Fruit fly (Drosophila melanogaster) whole organism, larva: Measurements from ENCODE around the gene CG12091.

Experiments used
- noc ChIP-seq: fragments of 200-800 bp; sonication (Bioruptor generic); optimal IDR thresholded peaks from 3 replicates; lab custom pipeline; 2019; ENCODE audit warnings: missing biosample characterization, mild to moderate bottlenecking, missing genetic modification characterization, moderate library complexity

CG12091 gene

dm6 chr3L:1536487-1537337, at the start of gene CG12091, which contains the start of gene pns:
TSS of gene CG12091 (minus strand) at chr3L:1536835.
TSS of gene pns (plus strand) at chr3L:1537137.
- TF ChIP-seq noc (tag; lab: Kevin White, UChicago), result peak; percentile 74

dm6 chr3L:1584781-1585180, 48.1 kb upstream of the CG12091 start:
- TF ChIP-seq noc (tag; lab: Kevin White, UChicago), result no peak

- TF ChIP-seq noc (tag; lab: Kevin White, UChicago), result no peak
Observed at dm6 chr3L:1584003-1584402, 47.4 kb upstream of the CG12091 start.

- no peak for TF ChIP-seq noc (tag; lab: Kevin White, UChicago)
Observed at dm6 chr3L:1580821-1581220, 44.2 kb upstream of the CG12091 start.

- TF ChIP-seq noc (tag; lab: Kevin White, UChicago), result no peak
Observed at dm6 chr3L:1580194-1580593, 43.6 kb upstream of the CG12091 start.

- peak; percentile 79 for TF ChIP-seq noc (tag; lab: Kevin White, UChicago)
Observed at dm6 chr3L:1579169-1579853, 42.7 kb upstream of the CG12091 start.

- peak; percentile 64 for TF ChIP-seq noc (tag; lab: Kevin White, UChicago)
Observed at dm6 chr3L:1578391-1578948, 41.8 kb upstream of the CG12091 start.

dm6 chr3L:1577338-1577737, 40.7 kb upstream of the CG12091 start:
- no peak for TF ChIP-seq noc (tag; lab: Kevin White, UChicago)

dm6 chr3L:1576489-1577106, 40.0 kb upstream of the CG12091 start, which contains the start of gene CG13917:
TSS of gene CG13917 (plus strand) at chr3L:1576699.
- TF ChIP-seq noc (tag; lab: Kevin White, UChicago), result no peak

dm6 chr3L:1575731-1576376, 39.2 kb upstream of the CG12091 start:
- TF ChIP-seq noc (tag; lab: Kevin White, UChicago), result no peak

- no peak for TF ChIP-seq noc (tag; lab: Kevin White, UChicago)
Observed at dm6 chr3L:1573191-1573590, 36.6 kb upstream of the CG12091 start.

dm6 chr3L:1571077-1571476, 34.4 kb upstream of the CG12091 start:
- TF ChIP-seq noc (tag; lab: Kevin White, UChicago), result no peak

dm6 chr3L:1569966-1570276, 33.3 kb upstream of the CG12091 start:
- no peak for TF ChIP-seq noc (tag; lab: Kevin White, UChicago)

- peak; percentile 8 for TF ChIP-seq noc (tag; lab: Kevin White, UChicago)
Observed at dm6 chr3L:1569162-1569965, 32.7 kb upstream of the CG12091 start, which contains the start of gene Tmep. TSS of gene Tmep (plus strand) at chr3L:1569181.
